Worm (Caenorhabditis elegans): Measurements from ENCODE around the gene clec-136.

ce11 chrII:4572579-4572978, 43.8 kb downstream of the clec-136 start:
- TF ChIP-seq pha-4 (tag; optimal IDR thresholded peaks at IDR 0.05) (no peak), ztf-11 (tag; optimal IDR thresholded peaks at IDR 0.05) (no peak), blmp-1 (tag; optimal IDR thresholded peaks at IDR 0.05) (no peak), mep-1 (tag; optimal IDR thresholded peaks at IDR 0.05) (no peak), nhr-76 (tag; optimal IDR thresholded peaks at IDR 0.05) (no peak), elt-3 (tag; optimal IDR thresholded peaks at IDR 0.05) (no peak), sptf-1 (tag; optimal IDR thresholded peaks at IDR 0.05) (no peak), snpc-4 (tag; optimal IDR thresholded peaks at IDR 0.05) (no peak), mab-5 (tag; optimal IDR thresholded peaks at IDR 0.05) (no peak), ces-1 (GFP tag; optimal IDR thresholded peaks at IDR 0.05) (no peak), nhr-28 (tag; optimal IDR thresholded peaks at IDR 0.05) (no peak), M03D4.4 (tag; optimal IDR thresholded peaks at IDR 0.05) (no peak), lin-32 (GFP tag; optimal IDR thresholded peaks at IDR 0.05) (no peak)

Data from whole organism, mixed stage, embryonic.